Worm (Caenorhabditis elegans) whole organism, L2 larva: ENCODE results near the gene ZK617.26.

Experiments used
- Y55F3AM.14 ChIP-seq: fragments of 200-800 bp; sonication (Bioruptor generic); optimal IDR thresholded peaks from 2 replicates; lab custom pipeline; 2018; ENCODE audit warnings: mild to moderate bottlenecking, missing genetic modification characterization, missing compliant biosample characterization
- ama-1 ChIP-seq: fragments of 150-350 bp; optimal IDR thresholded peaks from 2 replicates; lab custom pipeline; 2018; ENCODE audit warnings: inconsistent platforms
- blmp-1 ChIP-seq: sonication (generic microtip); optimal IDR thresholded peaks from 2 replicates; lab custom pipeline; 2017; ENCODE audit warnings: missing genetic modification characterization, mild to moderate bottlenecking, missing compliant biosample characterization, antibody characterized with exemption, moderate library complexity; ENCODE audit not compliant: insufficient read depth
- crh-2 ChIP-seq: sonication (generic microtip); optimal IDR thresholded peaks from 2 replicates; lab custom pipeline; 2017; ENCODE audit warnings: missing biosample characterization, missing genetic modification characterization
- dmd-4 ChIP-seq: sonication (generic microtip); optimal IDR thresholded peaks from 2 replicates; lab custom pipeline; 2017; ENCODE audit warnings: missing biosample characterization, missing genetic modification characterization
- egl-27 ChIP-seq: sonication (generic microtip); optimal IDR thresholded peaks from 3 replicates; lab custom pipeline; 2017; ENCODE audit warnings: missing biosample characterization, missing genetic modification reagents, missing genetic modification characterization
- mdl-1 ChIP-seq, 2 experiments: fragments of 150-350 bp in 1 of 2; sonication (generic microtip) in 1 of 2; optimal IDR thresholded peaks; 2 replicates each; lab custom pipeline; 2017; ENCODE audit warnings: missing biosample characterization in 2 of 2, missing genetic modification characterization in 2 of 2
- nhr-12 ChIP-seq: fragments of 150-350 bp; optimal IDR thresholded peaks from 2 replicates; lab custom pipeline; 2014; ENCODE audit warnings: missing biosample characterization, missing genetic modification characterization
- nhr-237 ChIP-seq: fragments of 150-350 bp; optimal IDR thresholded peaks from 2 replicates; lab custom pipeline; 2014; ENCODE audit warnings: missing biosample characterization, missing genetic modification characterization
- sma-9 ChIP-seq, 2 experiments: fragments of 150-350 bp in 1 of 2; sonication (generic microtip) in 1 of 2; optimal IDR thresholded peaks; 2 replicates each; lab custom pipeline; 2014 to 2016; ENCODE audit warnings: missing genetic modification characterization in 2 of 2, mild to moderate bottlenecking in 1 of 2, missing biosample characterization in 1 of 2, missing compliant biosample characterization in 1 of 2, missing genetic modification reagents in 1 of 2, moderate library complexity in 1 of 2
- unc-55 ChIP-seq: fragments of 150-350 bp; sonication (generic microtip); optimal IDR thresholded peaks from 3 replicates; lab custom pipeline; 2014; ENCODE audit warnings: missing biosample characterization, missing genetic modification reagents, missing genetic modification characterization

DNA sequence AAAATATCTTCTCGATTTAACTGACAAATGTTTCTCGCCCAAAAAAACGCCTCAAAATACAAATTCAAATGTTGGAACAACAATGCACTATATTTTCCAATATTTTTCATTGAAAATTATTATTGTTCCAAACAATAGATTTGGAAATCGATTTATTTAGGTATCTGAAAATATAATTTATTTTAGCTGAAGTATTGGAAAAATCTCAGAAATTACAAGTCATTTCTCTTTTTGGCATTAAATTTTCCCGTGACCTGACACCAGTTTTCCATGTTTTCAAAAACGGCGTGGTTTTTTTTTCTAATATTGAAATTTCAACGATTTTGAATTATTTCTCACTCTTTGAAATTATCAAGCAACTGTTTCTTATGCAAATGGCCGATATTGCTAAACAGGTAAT lies 2.4 kb upstream of the ZK617.26 start, which contains the start of gene spe-17:
- TF ChIP-seq ama-1 (lab: Kevin White, UChicago), result no peak
- no peak for TF ChIP-seq mdl-1 (tag; optimal IDR thresholded peaks at IDR 0.05; lab: Kevin White, UChicago)
- no peak for TF ChIP-seq crh-2
- no peak for TF ChIP-seq unc-55
- no peak for TF ChIP-seq dmd-4 (tag; lab: Kevin White, UChicago)
- TF ChIP-seq sma-9 (GFP tag; optimal IDR thresholded peaks at IDR 0.05; lab: Kevin White, UChicago), result no peak
- TF ChIP-seq sma-9 (tag; optimal IDR thresholded peaks at IDR 0.05; lab: Kevin White, UChicago), result no peak
- TF ChIP-seq egl-27 (tag; lab: Kevin White, UChicago), result no peak
- TF ChIP-seq blmp-1 (tag; lab: Kevin White, UChicago), result no peak
- no peak for TF ChIP-seq Y55F3AM.14 (GFP tag; lab: Kevin White, UChicago)
- TF ChIP-seq nhr-12 (tag; lab: Kevin White, UChicago), result no peak
- TF ChIP-seq nhr-237, result no peak
